Worm (Caenorhabditis elegans) whole organism, L4 larva: ENCODE results near the gene ZK512.1.

Source experiments
- T26A8.4 ChIP-seq: fragments of 200-800 bp; sonication (Bioruptor generic); IDR thresholded peaks from 2 replicates; pipeline ENCODE4 v1.3.6; 2022; ENCODE audit warnings: missing genetic modification characterization, missing compliant biosample characterization
- Y105C5A.15 ChIP-seq: fragments of 200-800 bp; sonication (Bioruptor generic); IDR thresholded peaks from 2 replicates; pipeline ENCODE4 v1.3.6; 2022; ENCODE audit warnings: missing genetic modification characterization, missing compliant biosample characterization
- ZK337.2 ChIP-seq: fragments of 200-800 bp; sonication (Bioruptor generic); IDR thresholded peaks from 2 replicates; pipeline ENCODE4 v1.3.6; 2022; ENCODE audit warnings: missing genetic modification reagents, missing genetic modification characterization, missing compliant biosample characterization
- ZK546.5 ChIP-seq, 2 experiments: sonication (generic microtip); optimal IDR thresholded peaks; 2 replicates each; lab custom pipeline; 2017; ENCODE audit warnings: missing biosample characterization in 2 of 2, missing genetic modification characterization in 2 of 2
- aha-1 ChIP-seq: fragments of 150-350 bp; peaks from one replicate; lab custom pipeline; 2014; ENCODE audit warnings: missing biosample characterization, missing genetic modification characterization
- attf-4 ChIP-seq: sonication (generic microtip); optimal IDR thresholded peaks from 3 replicates; lab custom pipeline; 2017; ENCODE audit warnings: missing biosample characterization, missing genetic modification characterization
- ceh-44 ChIP-seq: fragments of 200-800 bp; sonication (Bioruptor generic); IDR thresholded peaks from 2 replicates; pipeline ENCODE4 v1.3.6; 2022; ENCODE audit warnings: missing genetic modification reagents, missing genetic modification characterization, missing compliant biosample characterization
- daf-12 ChIP-seq: fragments of 150-350 bp; optimal IDR thresholded peaks from 2 replicates; lab custom pipeline; 2014; ENCODE audit warnings: missing biosample characterization, missing genetic modification reagents, missing genetic modification characterization
- daf-16 ChIP-seq, 3 experiments: sonication (generic microtip); optimal IDR thresholded peaks; 2 replicates each; lab custom pipeline; 2016 to 2017; ENCODE audit warnings: missing genetic modification characterization in 3 of 3, missing genetic modification reagents in 3 of 3, mild to moderate bottlenecking in 2 of 3, missing compliant biosample characterization in 2 of 3, missing biosample characterization in 1 of 3, moderate library complexity in 1 of 3
- dmd-9 ChIP-seq: fragments of 200-800 bp; sonication (Bioruptor generic); IDR thresholded peaks from 2 replicates; pipeline ENCODE4 v1.3.6; 2022; ENCODE audit warnings: missing genetic modification reagents, missing genetic modification characterization, missing compliant biosample characterization
- egl-27 ChIP-seq: sonication (generic microtip); optimal IDR thresholded peaks from 3 replicates; lab custom pipeline; 2017; ENCODE audit warnings: missing biosample characterization, missing genetic modification reagents, missing genetic modification characterization
- gei-8 ChIP-seq: fragments of 200-800 bp; sonication (Bioruptor generic); optimal IDR thresholded peaks from 2 replicates; lab custom pipeline; 2018; ENCODE audit warnings: mild to moderate bottlenecking, missing genetic modification characterization, missing compliant biosample characterization
- hlh-11 ChIP-seq: fragments of 200-800 bp; sonication (Bioruptor generic); optimal IDR thresholded peaks from 2 replicates; lab custom pipeline; 2018; ENCODE audit warnings: mild to moderate bottlenecking, missing genetic modification characterization, missing compliant biosample characterization
- lim-7 ChIP-seq: fragments of 200-800 bp; sonication (Bioruptor generic); IDR thresholded peaks from 2 replicates; pipeline ENCODE4 v1.3.6; 2022; ENCODE audit warnings: missing genetic modification characterization, missing compliant biosample characterization
- lin-1 ChIP-seq: fragments of 200-800 bp; sonication (Bioruptor generic); IDR thresholded peaks from 2 replicates; pipeline ENCODE4 v1.3.6; 2022; ENCODE audit warnings: missing genetic modification reagents, missing genetic modification characterization, missing compliant biosample characterization
- madf-9 ChIP-seq: fragments of 200-800 bp; sonication (Bioruptor generic); conservative IDR thresholded peaks from 2 replicates; pipeline ENCODE4 v1.3.6; 2022; ENCODE audit warnings: missing genetic modification reagents, missing genetic modification characterization, missing compliant biosample characterization
- mdt-29 ChIP-seq: fragments of 200-800 bp; sonication (Bioruptor generic); IDR thresholded peaks from 2 replicates; pipeline ENCODE4 v1.3.6; 2022; ENCODE audit warnings: missing genetic modification reagents, missing genetic modification characterization, missing compliant biosample characterization
- mep-1 ChIP-seq: fragments of 150-350 bp; sonication (generic microtip); optimal IDR thresholded peaks from 3 replicates; lab custom pipeline; 2014; ENCODE audit warnings: missing biosample characterization, missing genetic modification characterization
- mxl-2 ChIP-seq: fragments of 200-800 bp; sonication (Bioruptor generic); conservative IDR thresholded peaks from 2 replicates; pipeline ENCODE4 v1.3.6; 2022; ENCODE audit warnings: missing genetic modification reagents, missing genetic modification characterization, missing compliant biosample characterization
- nhr-10 ChIP-seq: fragments of 150-350 bp; optimal IDR thresholded peaks from 2 replicates; lab custom pipeline; 2014; ENCODE audit warnings: missing biosample characterization, missing genetic modification characterization
- nhr-25 ChIP-seq: sonication (generic microtip); optimal IDR thresholded peaks from 2 replicates; lab custom pipeline; 2017; ENCODE audit warnings: missing genetic modification characterization, mild to moderate bottlenecking, missing compliant biosample characterization, antibody characterized with exemption, moderate library complexity, borderline replicate concordance; ENCODE audit not compliant: insufficient read depth
- nhr-28 ChIP-seq: fragments of 150-350 bp; optimal IDR thresholded peaks from 2 replicates; lab custom pipeline; 2014; ENCODE audit warnings: missing biosample characterization, missing genetic modification characterization
- nhr-42 ChIP-seq: fragments of 200-800 bp; sonication (Bioruptor generic); IDR thresholded peaks from 2 replicates; pipeline ENCODE4 v1.3.6; 2022; ENCODE audit warnings: missing genetic modification characterization, missing compliant biosample characterization
- nhr-48 ChIP-seq: sonication (generic microtip); optimal IDR thresholded peaks from 2 replicates; lab custom pipeline; 2016; ENCODE audit warnings: mild to moderate bottlenecking, missing genetic modification characterization, missing compliant biosample characterization
- nhr-6 ChIP-seq: fragments of 150-350 bp; optimal IDR thresholded peaks from 2 replicates; lab custom pipeline; 2014; ENCODE audit warnings: missing biosample characterization, missing genetic modification characterization
- snpc-1.2 ChIP-seq: fragments of 200-800 bp; sonication (Bioruptor generic); IDR thresholded peaks from 2 replicates; pipeline ENCODE4 v1.3.6; 2022; ENCODE audit warnings: missing genetic modification reagents, missing genetic modification characterization, missing compliant biosample characterization
- tag-97 ChIP-seq: fragments of 200-800 bp; sonication (Bioruptor generic); IDR thresholded peaks from 2 replicates; pipeline ENCODE4 v1.3.6; 2022; ENCODE audit warnings: missing genetic modification characterization, missing compliant biosample characterization
- unc-39 ChIP-seq: sonication (generic microtip); optimal IDR thresholded peaks from 2 replicates; lab custom pipeline; 2017; ENCODE audit warnings: missing biosample characterization, missing genetic modification characterization
- unc-62 ChIP-seq, 3 experiments: fragments of 150-350 bp in 1 of 3; sonication (generic microtip); optimal IDR thresholded peaks in 2 of 3; peaks in 1 of 3; 1 replicate in 1 of 3; 2 replicates in 2 of 3; lab custom pipeline; 2014 to 2017; ENCODE audit warnings: missing biosample characterization in 3 of 3, missing genetic modification characterization in 3 of 3, missing genetic modification reagents in 3 of 3, missing genotype in 1 of 3
- zag-1 ChIP-seq: fragments of 150-350 bp; optimal IDR thresholded peaks from 2 replicates; lab custom pipeline; 2014; ENCODE audit warnings: missing biosample characterization, missing genetic modification characterization
- ztf-7 ChIP-seq: fragments of 150-350 bp; optimal IDR thresholded peaks from 2 replicates; lab custom pipeline; 2014; ENCODE audit warnings: missing biosample characterization, missing genetic modification characterization

ZK512.1 gene

ce11 chrIII:9110914-9111313 is 3.8 kb upstream of the ZK512.1 start (continued):
- TF ChIP-seq madf-9 (0 out of 2 replicates have a peak, but pooled peaks have one; percentile 4), nhr-42 (GFP tag; lab: Robert Waterston, UW) (peak; percentile 78), mxl-2 (GFP tag; lab: Robert Waterston, UW) (0 out of 2 replicates have a peak, but pooled peaks have one; percentile 51), snpc-1.2 (GFP tag; lab: Robert Waterston, UW) (peak; percentile 46), ZK337.2 (GFP tag; lab: Robert Waterston, UW) (0 out of 2 replicates have a peak, but pooled peaks have one; percentile 45)

ce11 chrIII:9112479-9112878 is 2.3 kb upstream of the ZK512.1 start:
- TF ChIP-seq lim-7 (no peak), tag-97 (GFP tag; lab: Robert Waterston, UW) (no peak)
- TF ChIP-seq, all 104 proteins: peak for 0

- TF ChIP-seq aha-1 (tag; lab: Kevin White, UChicago) (peak; percentile 97), daf-12 (tag; lab: Kevin White, UChicago) (no peak), egl-27 (no peak), nhr-10 (tag; lab: Kevin White, UChicago) (no peak), dmd-9 (GFP tag; lab: Robert Waterston, UW) (no peak), ztf-7 (tag; lab: Kevin White, UChicago) (no peak), gei-8 (no peak)
These were observed 673 bp upstream of the ZK512.1 start for ce11 chrIII:9114076-9114475.

- no peak for TF ChIP-seq madf-9
- no peak for TF ChIP-seq nhr-48 (tag; lab: Kevin White, UChicago)
- TF ChIP-seq Y105C5A.15 (GFP tag; lab: Robert Waterston, UW) = no peak
- TF ChIP-seq unc-39 (tag; lab: Kevin White, UChicago) = no peak
- no peak for TF ChIP-seq nhr-25
- TF ChIP-seq lin-1 (GFP tag; lab: Robert Waterston, UW) = no peak
- no peak for TF ChIP-seq nhr-6 (tag; lab: Kevin White, UChicago)
- no peak for TF ChIP-seq daf-16 (GFP tag; optimal IDR thresholded peaks at IDR 0.05; lab: Kevin White, UChicago)
- TF ChIP-seq daf-16 (tag; optimal IDR thresholded peaks at IDR 0.05; lab: Kevin White, UChicago) = no peak
- no peak for TF ChIP-seq ceh-44 (GFP tag; lab: Robert Waterston, UW)
- TF ChIP-seq attf-4 (tag; lab: Kevin White, UChicago) = no peak
- TF ChIP-seq unc-62 (GFP tag; optimal IDR thresholded peaks at IDR 0.05 in 1 of 2; lab: Kevin White, UChicago) = peak in 1 of 2 experiments; percentile 77
- no peak for TF ChIP-seq unc-62 (tag; optimal IDR thresholded peaks at IDR 0.05; lab: Kevin White, UChicago)
- no peak for TF ChIP-seq zag-1 (tag; lab: Kevin White, UChicago)
- no peak for TF ChIP-seq nhr-28 (tag; lab: Kevin White, UChicago)
- TF ChIP-seq mdt-29 (GFP tag; lab: Robert Waterston, UW) = no peak
- TF ChIP-seq hlh-11 (tag; lab: Kevin White, UChicago) = no peak
- TF ChIP-seq aha-1 (tag; lab: Kevin White, UChicago) = peak; percentile 52
- no peak for TF ChIP-seq T26A8.4 (GFP tag; lab: Robert Waterston, UW)
- TF ChIP-seq mep-1 (tag; lab: Kevin White, UChicago) = no peak
These were observed 996 bp downstream of the ZK512.1 start for ce11 chrIII:9115745-9116144.

ce11 chrIII:9118314-9118850 is 3.6 kb downstream of the ZK512.1 start, which contains the start of gene grl-11:
grl-11 (minus strand) TSS chrIII:9118364.
- no peak for TF ChIP-seq ZK546.5 (tag; optimal IDR thresholded peaks at IDR 0.05; lab: Kevin White, UChicago)
- TF ChIP-seq unc-62 (GFP tag; optimal IDR thresholded peaks at IDR 0.05 in 1 of 2; lab: Kevin White, UChicago) = peak in 1 of 2 experiments; percentile 81
- no peak for TF ChIP-seq unc-62 (tag; optimal IDR thresholded peaks at IDR 0.05; lab: Kevin White, UChicago)
